Worm (Caenorhabditis elegans): ENCODE measurements around the gene Y14H12A.2.

Y14H12A.2 gene

ce11 chrII:3996005-3996404 is 6.5 kb upstream of the Y14H12A.2 start, which contains the start of gene clc-22:
clc-22 (minus strand) TSS chrII:3996075.
- TF ChIP-seq unc-62 (GFP tag; optimal IDR thresholded peaks at IDR 0.05) (no peak), lsy-12 (tag; optimal IDR thresholded peaks at IDR 0.05) (no peak), eor-1 (tag; optimal IDR thresholded peaks at IDR 0.05) (no peak), elt-2 (tag; optimal IDR thresholded peaks at IDR 0.05) (peak; percentile 53), pqm-1 (tag; optimal IDR thresholded peaks at IDR 0.05) (peak; percentile 47)

ce11 chrII:3992660-3993245 is 3.3 kb upstream of the Y14H12A.2 start, which contains the start of gene Y14H12A.1:
Y14H12A.1 (plus strand) TSS chrII:3993195.
- TF ChIP-seq nhr-25 (tag; optimal IDR thresholded peaks at IDR 0.05) (no peak), mdl-1 (tag; optimal IDR thresholded peaks at IDR 0.05) (no peak), aly-2 (tag; optimal IDR thresholded peaks at IDR 0.05) (no peak), elt-2 (tag; optimal IDR thresholded peaks at IDR 0.05) (peak; percentile 63), unc-39 (tag; optimal IDR thresholded peaks at IDR 0.05) (no peak), nhr-12 (tag; optimal IDR thresholded peaks at IDR 0.05) (no peak), egl-5 (tag; optimal IDR thresholded peaks at IDR 0.05) (no peak), elt-1 (tag; optimal IDR thresholded peaks at IDR 0.05) (no peak), nhr-76 (tag; optimal IDR thresholded peaks at IDR 0.05) (no peak), nhr-67 (tag; optimal IDR thresholded peaks at IDR 0.05) (no peak), ztf-4 (tag; optimal IDR thresholded peaks at IDR 0.05) (no peak), nhr-28 (tag; optimal IDR thresholded peaks at IDR 0.05) (no peak), lsy-12 (tag; optimal IDR thresholded peaks at IDR 0.05) (no peak), pha-4 (tag; optimal IDR thresholded peaks at IDR 0.05) (peak; percentile 7), daf-12 (tag; optimal IDR thresholded peaks at IDR 0.05) (no peak), nhr-237 (tag; optimal IDR thresholded peaks at IDR 0.05) (no peak), ceh-9 (tag; optimal IDR thresholded peaks at IDR 0.05) (no peak), sea-2 (GFP tag; optimal IDR thresholded peaks at IDR 0.05) (no peak), nhr-77 (tag; optimal IDR thresholded peaks at IDR 0.05) (no peak), ceh-28 (tag; optimal IDR thresholded peaks at IDR 0.05) (no peak), skn-1 (tag; optimal IDR thresholded peaks at IDR 0.05) (no peak), hmg-11 (tag; optimal IDR thresholded peaks at IDR 0.05) (no peak), fkh-2 (tag; optimal IDR thresholded peaks at IDR 0.05) (no peak), pqm-1 (tag; optimal IDR thresholded peaks at IDR 0.05) (peak; percentile 24)

ce11 chrII:3992029-3992428 is 2.6 kb upstream of the Y14H12A.2 start:
- TF ChIP-seq pqm-1 (tag; optimal IDR thresholded peaks at IDR 0.05) (peak; percentile 22), nhr-76 (tag; optimal IDR thresholded peaks at IDR 0.05) (no peak), elt-3 (tag; optimal IDR thresholded peaks at IDR 0.05) (no peak), lin-15B (tag; optimal IDR thresholded peaks at IDR 0.05) (no peak), elt-2 (tag; optimal IDR thresholded peaks at IDR 0.05) (peak; percentile 82)

- TF ChIP-seq pqm-1 (tag; optimal IDR thresholded peaks at IDR 0.05) (peak; percentile 46), daf-12 (tag; optimal IDR thresholded peaks at IDR 0.05) (no peak), R02D3.7 (tag; optimal IDR thresholded peaks at IDR 0.05) (no peak), elt-2 (tag; optimal IDR thresholded peaks at IDR 0.05) (peak; percentile 85), pha-4 (tag; optimal IDR thresholded peaks at IDR 0.05) (no peak)
These were observed 1.2 kb upstream of the Y14H12A.2 start for ce11 chrII:3990706-3991105.

ce11 chrII:3986906-3987305 is 2.6 kb downstream of the Y14H12A.2 start, which contains the start of gene K10G6.5:
K10G6.5 (plus strand) TSS chrII:3987250.
- peak; percentile 68 for TF ChIP-seq elt-2 (tag; optimal IDR thresholded peaks at IDR 0.05)
- TF ChIP-seq elt-1 (tag; optimal IDR thresholded peaks at IDR 0.05): no peak

ce11 chrII:3984242-3984641 is 5.2 kb downstream of the Y14H12A.2 start:
- no peak for TF ChIP-seq nfya-1 (tag; optimal IDR thresholded peaks at IDR 0.05; ENCODE audit: insufficient read depth)
- TF ChIP-seq nhr-43 (tag; optimal IDR thresholded peaks at IDR 0.05; ENCODE audit: poor library complexity, severe bottlenecking): no peak
- TF ChIP-seq snpc-4 (tag; optimal IDR thresholded peaks at IDR 0.05): no peak
- TF ChIP-seq nhr-76 (tag; optimal IDR thresholded peaks at IDR 0.05): no peak
- no peak for TF ChIP-seq elt-1 (tag; optimal IDR thresholded peaks at IDR 0.05)
- TF ChIP-seq ztf-11 (tag; optimal IDR thresholded peaks at IDR 0.05): no peak
- TF ChIP-seq zag-1 (tag; optimal IDR thresholded peaks at IDR 0.05): no peak
- TF ChIP-seq elt-3 (tag; optimal IDR thresholded peaks at IDR 0.05): no peak
- TF ChIP-seq mdl-1 (tag; optimal IDR thresholded peaks at IDR 0.05): no peak
- no peak for TF ChIP-seq nhr-11 (tag; optimal IDR thresholded peaks at IDR 0.05)
- no peak for TF ChIP-seq ceh-28 (tag; optimal IDR thresholded peaks at IDR 0.05)
- no peak for TF ChIP-seq nhr-12 (tag; optimal IDR thresholded peaks at IDR 0.05)
- TF ChIP-seq unc-39 (tag; optimal IDR thresholded peaks at IDR 0.05): no peak
- TF ChIP-seq mml-1 (tag; optimal IDR thresholded peaks at IDR 0.05): no peak
- no peak for TF ChIP-seq nhr-25 (tag; optimal IDR thresholded peaks at IDR 0.05)
- no peak for TF ChIP-seq lin-39 (tag; optimal IDR thresholded peaks at IDR 0.05)

Data from whole organism, L3 larva.